Worm (Caenorhabditis elegans): ENCODE results near the gene F54D10.9.

The F54D10.9 gene

DNA sequence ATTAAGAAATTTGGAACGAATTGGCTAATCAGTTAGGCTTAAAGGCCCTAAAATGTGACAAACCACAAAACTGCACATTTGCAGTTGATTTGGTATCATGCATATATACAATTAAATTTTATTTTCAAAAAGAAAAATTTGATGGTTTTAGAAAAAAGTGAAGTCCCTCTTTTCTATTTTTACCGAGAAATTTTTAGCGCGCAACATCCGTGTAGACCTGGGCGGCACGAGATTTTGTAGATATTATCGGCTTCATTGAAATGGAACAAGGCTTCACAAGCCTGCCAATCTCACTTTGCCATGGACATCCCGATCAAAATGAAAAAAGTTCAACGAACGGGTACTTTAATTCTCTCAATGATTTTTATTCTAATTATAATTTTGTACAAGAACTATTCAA is 13.7 kb upstream of the F54D10.9 start, which contains the start of gene C17A2.2:
Gene C17A2.2, plus strand, starts transcription at position 301 of the 400 bp plus-strand sequence.
- no peak for TF ChIP-seq ztf-11 (tag; optimal IDR thresholded peaks at IDR 0.05)

DNA sequence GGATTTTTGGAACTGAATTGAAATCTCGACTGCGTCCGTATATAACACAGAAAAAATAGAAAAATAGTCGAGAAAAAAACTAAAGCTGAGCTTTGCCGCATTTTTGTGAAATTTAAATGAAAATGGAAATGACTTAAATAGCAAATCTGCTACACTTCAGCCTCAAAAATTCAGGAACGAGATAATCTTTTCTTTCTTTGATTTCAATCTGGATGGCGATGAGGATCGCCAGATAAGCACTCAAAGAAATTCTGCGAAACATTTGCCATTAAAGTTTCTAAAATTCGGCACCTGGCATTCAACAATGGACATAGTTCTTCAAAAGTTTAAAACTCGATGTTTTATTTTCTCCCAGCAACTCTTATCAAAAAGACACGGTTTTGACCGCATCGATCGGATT is 11.0 kb upstream of the F54D10.9 start, which contains the start of the genes C17A2.7 and C17A2.3:
Gene C17A2.7, minus strand, starts transcription at position 101 of the 400 bp plus-strand sequence.
Gene C17A2.3, plus strand, starts transcription at position 305 of the 400 bp plus-strand sequence.
- no peak for TF ChIP-seq sem-4 (tag; optimal IDR thresholded peaks at IDR 0.05)
- no peak for TF ChIP-seq nhr-12 (tag; optimal IDR thresholded peaks at IDR 0.05)
- no peak for TF ChIP-seq nhr-23 (tag; optimal IDR thresholded peaks at IDR 0.05)
- TF ChIP-seq ztf-11 (tag; optimal IDR thresholded peaks at IDR 0.05) = no peak
- no peak for TF ChIP-seq Y55F3AM.14 (GFP tag; optimal IDR thresholded peaks at IDR 0.05)
- no peak for TF ChIP-seq skn-1 (tag; optimal IDR thresholded peaks at IDR 0.05)
- TF ChIP-seq gmeb-1 (tag; optimal IDR thresholded peaks at IDR 0.05) = no peak
- TF ChIP-seq lin-11 (tag; optimal IDR thresholded peaks at IDR 0.05) = no peak
- TF ChIP-seq mab-5 (tag; optimal IDR thresholded peaks at IDR 0.05) = no peak
- no peak for TF ChIP-seq nhr-11 (tag; optimal IDR thresholded peaks at IDR 0.05)
- TF ChIP-seq nhr-25 (tag; optimal IDR thresholded peaks at IDR 0.05) = no peak

DNA sequence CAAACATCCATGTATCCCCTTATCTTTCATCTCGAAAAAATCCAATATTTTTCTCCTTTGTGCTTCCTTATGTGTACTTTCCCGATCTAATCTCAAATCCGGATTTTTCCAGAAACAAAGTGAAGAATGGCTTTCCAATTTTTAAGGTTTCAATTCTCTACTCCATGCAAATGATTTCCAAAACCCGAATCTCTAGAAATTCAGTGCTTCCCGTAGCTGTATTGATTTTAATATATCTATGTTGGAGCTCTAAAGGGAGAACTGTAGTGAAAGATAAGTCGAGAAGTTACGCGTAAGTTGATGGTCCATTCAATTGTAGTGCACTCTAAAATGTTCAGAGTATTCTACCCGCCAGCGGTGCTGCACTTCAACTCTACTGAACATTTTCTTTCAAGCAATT is 7.3 kb upstream of the F54D10.9 start, which contains the start of gene C17A2.4:
Gene C17A2.4, plus strand, starts transcription at position 301 of the 400 bp plus-strand sequence.
- TF ChIP-seq nhr-6 (tag; optimal IDR thresholded peaks at IDR 0.05) = no peak
- no peak for TF ChIP-seq nhr-237 (tag; optimal IDR thresholded peaks at IDR 0.05)
- TF ChIP-seq lin-11 (tag; optimal IDR thresholded peaks at IDR 0.05) = no peak
- no peak for TF ChIP-seq lsy-2 (tag; optimal IDR thresholded peaks at IDR 0.05)
- no peak for TF ChIP-seq nhr-129 (tag; optimal IDR thresholded peaks at IDR 0.05)
- no peak for TF ChIP-seq Y55F3AM.14 (GFP tag; optimal IDR thresholded peaks at IDR 0.05)
- TF ChIP-seq fos-1 (tag; optimal IDR thresholded peaks at IDR 0.05) = no peak
- no peak for TF ChIP-seq nhr-25 (tag; optimal IDR thresholded peaks at IDR 0.05)
- TF ChIP-seq ztf-4 (tag; optimal IDR thresholded peaks at IDR 0.05) = no peak
- TF ChIP-seq mdl-1 (tag; optimal IDR thresholded peaks at IDR 0.05) = no peak
- no peak for TF ChIP-seq unc-39 (tag; optimal IDR thresholded peaks at IDR 0.05)
- TF ChIP-seq unc-62 (GFP tag; optimal IDR thresholded peaks at IDR 0.05) = no peak
- no peak for TF ChIP-seq alr-1 (tag; optimal IDR thresholded peaks at IDR 0.05)
- TF ChIP-seq nhr-21 (tag; optimal IDR thresholded peaks at IDR 0.05) = no peak
- TF ChIP-seq ztf-11 (tag; optimal IDR thresholded peaks at IDR 0.05) = no peak
- TF ChIP-seq lin-13 (GFP tag; optimal IDR thresholded peaks at IDR 0.05) = no peak
- TF ChIP-seq ceh-16 (tag; optimal IDR thresholded peaks at IDR 0.05) = no peak

DNA sequence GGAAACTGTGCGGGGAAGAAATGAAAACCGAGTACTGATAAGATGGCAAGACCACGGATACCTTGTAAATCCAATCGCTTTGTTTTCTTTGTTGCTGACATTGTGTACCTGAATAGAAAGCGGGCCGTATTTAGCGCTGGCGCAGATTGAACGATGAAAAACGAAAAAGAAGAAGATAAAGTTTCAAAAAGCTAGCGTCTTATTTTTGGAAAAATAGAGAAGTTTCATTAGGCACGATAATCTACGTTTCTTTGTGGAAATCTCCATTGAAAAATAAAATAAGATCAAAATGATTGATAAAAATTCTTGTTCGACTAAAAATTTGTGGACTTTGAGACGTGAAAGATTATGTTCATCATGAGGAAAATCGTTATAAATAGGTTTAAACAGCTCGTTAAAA is 3.6 kb upstream of the F54D10.9 start, which contains the start of gene oac-4:
Gene oac-4, minus strand, starts transcription at position 101 of the 400 bp plus-strand sequence.
- TF ChIP-seq sma-3 (GFP tag; optimal IDR thresholded peaks at IDR 0.05) (no peak), nhr-10 (tag; optimal IDR thresholded peaks at IDR 0.05) (no peak), unc-55 (GFP tag; optimal IDR thresholded peaks at IDR 0.05) (no peak), egl-27 (tag; optimal IDR thresholded peaks at IDR 0.05) (no peak), zag-1 (tag; optimal IDR thresholded peaks at IDR 0.05) (no peak), ceh-16 (tag; optimal IDR thresholded peaks at IDR 0.05) (no peak), ceh-82 (tag; optimal IDR thresholded peaks at IDR 0.05) (no peak), elt-1 (tag; optimal IDR thresholded peaks at IDR 0.05) (no peak), nhr-21 (tag; optimal IDR thresholded peaks at IDR 0.05) (no peak)

DNA sequence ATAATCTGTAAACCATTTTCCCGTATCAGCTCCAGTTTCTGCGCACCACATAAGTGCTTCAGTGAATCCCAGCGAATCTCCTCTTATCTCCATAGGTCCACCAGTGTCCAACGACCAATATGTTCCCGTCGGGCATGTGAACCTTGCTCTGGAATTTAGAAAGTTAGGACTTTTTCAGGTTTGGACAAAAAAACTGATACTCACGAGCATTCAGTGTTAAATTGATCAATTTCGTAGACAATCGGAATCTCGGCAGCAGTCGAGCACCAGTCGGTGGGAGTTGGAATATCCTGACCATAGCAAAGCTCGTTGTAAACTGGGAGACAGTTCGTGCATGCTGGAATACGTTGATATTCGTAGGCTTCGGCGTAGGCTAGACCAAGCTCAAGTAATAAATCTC is 2.7 kb downstream of the F54D10.9 start:
- TF ChIP-seq aly-2 (tag; optimal IDR thresholded peaks at IDR 0.05) (no peak), elt-1 (tag; optimal IDR thresholded peaks at IDR 0.05) (no peak), elt-3 (tag; optimal IDR thresholded peaks at IDR 0.05) (no peak), dmd-4 (tag; optimal IDR thresholded peaks at IDR 0.05) (no peak), ZK546.5 (tag; optimal IDR thresholded peaks at IDR 0.05) (no peak), nhr-12 (tag; optimal IDR thresholded peaks at IDR 0.05) (no peak), unc-55 (GFP tag; optimal IDR thresholded peaks at IDR 0.05) (no peak), unc-39 (tag; optimal IDR thresholded peaks at IDR 0.05) (no peak)

DNA sequence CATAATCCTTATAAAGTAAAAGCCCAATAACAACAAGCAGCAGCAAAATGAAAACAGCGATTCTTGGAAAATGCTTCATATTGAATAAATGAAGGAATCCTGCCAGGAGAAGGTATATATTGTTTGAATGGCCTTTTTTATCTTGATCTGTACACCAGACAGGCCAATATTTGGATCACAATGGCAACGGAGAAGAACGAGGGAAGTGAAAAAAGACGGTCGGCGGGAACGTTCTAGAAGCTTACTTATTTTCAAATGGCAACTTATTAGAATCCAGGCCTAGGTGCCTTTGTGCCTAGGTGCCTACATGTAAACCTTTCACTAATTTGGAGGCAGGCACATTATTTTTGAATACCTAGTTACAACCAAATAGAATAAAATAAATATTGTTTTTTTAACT is 4.5 kb downstream of the F54D10.9 start, which contains the start of gene F54D10.8:
Gene F54D10.8, minus strand, starts transcription at position 101 of the 400 bp plus-strand sequence.
- no peak for TF ChIP-seq nhr-12 (tag; optimal IDR thresholded peaks at IDR 0.05)
- TF ChIP-seq ztf-4 (tag; optimal IDR thresholded peaks at IDR 0.05) = no peak
- no peak for TF ChIP-seq elt-3 (tag; optimal IDR thresholded peaks at IDR 0.05)
- TF ChIP-seq mab-5 (tag; optimal IDR thresholded peaks at IDR 0.05) = no peak
- TF ChIP-seq sma-9 (GFP tag; optimal IDR thresholded peaks at IDR 0.05) = no peak
- no peak for TF ChIP-seq sma-9 (tag; optimal IDR thresholded peaks at IDR 0.05)
- no peak for TF ChIP-seq aly-2 (tag; optimal IDR thresholded peaks at IDR 0.05)
- TF ChIP-seq egl-27 (tag; optimal IDR thresholded peaks at IDR 0.05) = no peak
- TF ChIP-seq crh-2 (tag; optimal IDR thresholded peaks at IDR 0.05) = no peak

Data from whole organism, L2 larva.